Worm (Caenorhabditis elegans) whole organism, L4/young adult: ENCODE measurements around the gene wee-1.1.

Experiments used
- W03F9.2 ChIP-seq: fragments of 150-350 bp; optimal IDR thresholded peaks from 2 replicates; lab custom pipeline; 2014; ENCODE audit warnings: missing biosample characterization, missing genetic modification characterization
- dao-5 ChIP-seq: sonication (generic microtip); optimal IDR thresholded peaks from 2 replicates; lab custom pipeline; 2016; ENCODE audit warnings: missing genotype, missing genetic modification characterization, moderate library complexity, missing compliant biosample characterization
- him-1 ChIP-seq: sonication (generic microtip); optimal IDR thresholded peaks from 2 replicates; lab custom pipeline; 2016; ENCODE audit warnings: missing genotype, missing genetic modification reagents, missing genetic modification characterization, missing compliant biosample characterization

DNA sequence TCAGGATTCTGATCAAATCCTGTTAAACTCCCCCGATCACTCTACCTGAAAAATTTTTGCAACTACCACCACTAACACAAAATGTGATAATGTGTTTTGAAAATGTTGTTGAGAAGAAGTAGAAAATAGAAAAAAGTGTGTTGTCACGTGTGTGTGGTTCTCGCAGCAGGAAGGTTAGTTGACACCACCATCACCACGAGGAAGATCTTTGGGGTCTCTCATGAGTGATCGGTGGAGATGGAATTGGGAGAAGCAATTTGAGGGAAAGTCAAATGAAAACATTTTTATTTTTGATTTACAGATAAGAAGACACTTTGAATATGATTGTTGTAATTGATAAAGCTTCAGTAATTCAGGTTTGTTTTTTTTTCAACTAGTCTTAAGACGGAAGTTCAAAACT, 18.3 kb upstream of the wee-1.1 start:
- TF ChIP-seq W03F9.2 (tag; lab: Kevin White, UChicago) (no peak), dao-5 (tag; lab: Kevin White, UChicago) (no peak), him-1 (tag; lab: Kevin White, UChicago) (no peak)
